Worm (Caenorhabditis elegans): ENCODE results near the gene H11E01.3.

H11E01.3 gene

DNA sequence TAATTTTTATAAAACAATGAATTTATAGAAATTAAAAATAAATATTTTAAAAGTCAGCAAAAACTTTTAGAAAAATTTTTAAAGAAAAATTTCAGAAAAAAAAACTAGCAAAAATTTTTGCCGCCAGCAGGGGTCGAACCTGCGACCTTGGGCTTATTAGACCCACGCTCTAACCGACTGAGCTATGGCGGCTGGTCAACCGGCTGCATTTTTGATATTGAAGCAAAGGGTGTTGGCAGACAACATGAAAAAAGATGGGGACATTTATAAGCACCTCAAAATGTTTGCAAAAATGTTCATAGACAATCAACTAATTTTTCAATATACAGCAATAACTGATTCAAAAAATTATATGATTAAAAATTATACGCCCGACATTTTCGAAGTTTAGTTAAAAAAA lies 14.7 kb upstream of the H11E01.3 start:
- no peak for TF ChIP-seq cebp-1 (GFP tag; IDR thresholded peaks at IDR 0.05)
- TF ChIP-seq cebp-1 (tag; optimal IDR thresholded peaks at IDR 0.05): peak; percentile 13
- TF ChIP-seq hmg-1.2 (GFP tag; IDR thresholded peaks at IDR 0.05): peak; percentile 46
- TF ChIP-seq bed-1 (GFP tag; IDR thresholded peaks at IDR 0.05): no peak
- TF ChIP-seq rpc-1 (optimal IDR thresholded peaks at IDR 0.05): peak; percentile 16
- TF ChIP-seq rpc-1 (tag; optimal IDR thresholded peaks at IDR 0.05): peak; percentile 70
- TF ChIP-seq Y79H2A.3 (GFP tag; conservative IDR thresholded peaks at IDR 0.05): 0 out of 2 replicates have a peak, but pooled peaks have one; percentile 15
- no peak for TF ChIP-seq nfya-2 (GFP tag; IDR thresholded peaks at IDR 0.05)
- no peak for TF ChIP-seq hrde-1 (tag; optimal IDR thresholded peaks at IDR 0.05; ENCODE audit: borderline replicate concordance)
- no peak for TF ChIP-seq ztf-22 (GFP tag; optimal IDR thresholded peaks at IDR 0.05)
- TF ChIP-seq madf-3 (GFP tag; IDR thresholded peaks at IDR 0.05): 0 out of 2 replicates have a peak, but pooled peaks have one; percentile 13
- peak; percentile 27 for TF ChIP-seq D2030.7 (GFP tag; IDR thresholded peaks at IDR 0.05)
- peak; percentile 85 for TF ChIP-seq tbp1 (GFP tag; optimal IDR thresholded peaks at IDR 0.05)
- peak; percentile 76 for TF ChIP-seq B0261.1 (tag; optimal IDR thresholded peaks at IDR 0.05)
- TF ChIP-seq snpc-1.3 (tag; optimal IDR thresholded peaks at IDR 0.05; ENCODE audit: insufficient read depth): peak; percentile 33
- TF ChIP-seq pbrm-1 (GFP tag; IDR thresholded peaks at IDR 0.05): peak; percentile 47

DNA sequence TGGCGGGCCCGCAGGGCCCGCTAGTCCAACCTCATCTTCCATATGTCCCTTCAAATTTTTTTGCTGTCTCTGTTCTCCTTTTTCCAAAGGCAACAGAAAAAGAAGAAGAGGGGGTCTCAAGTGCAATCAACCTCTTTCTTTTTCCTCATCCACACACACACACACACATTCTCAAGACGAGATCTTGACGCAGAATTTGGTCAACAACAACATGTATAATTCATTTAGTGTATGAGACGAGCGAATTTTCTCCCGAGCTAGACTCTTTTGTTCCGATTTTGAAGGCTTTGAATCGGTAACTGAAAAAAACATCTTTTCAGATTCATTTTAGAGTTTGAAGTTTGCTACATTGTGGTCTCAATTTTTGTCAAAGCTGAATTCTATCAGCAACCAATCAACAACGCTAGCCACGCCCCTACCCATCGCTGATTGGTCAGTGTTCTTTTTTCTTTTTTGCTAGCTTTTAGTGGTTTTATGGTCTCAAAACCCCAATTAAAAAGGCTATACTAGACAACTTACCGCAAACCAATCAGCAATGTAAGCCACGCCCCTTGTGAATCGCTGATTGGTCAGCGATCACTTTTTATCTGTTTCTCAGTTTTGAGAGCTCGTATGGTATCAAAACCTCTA lies 6.5 kb upstream of the H11E01.3 start:
- no peak for TF ChIP-seq sea-2 (GFP tag; IDR thresholded peaks at IDR 0.05)
- TF ChIP-seq ceh-27 (GFP tag; optimal IDR thresholded peaks at IDR 0.05): peak; percentile 64

DNA sequence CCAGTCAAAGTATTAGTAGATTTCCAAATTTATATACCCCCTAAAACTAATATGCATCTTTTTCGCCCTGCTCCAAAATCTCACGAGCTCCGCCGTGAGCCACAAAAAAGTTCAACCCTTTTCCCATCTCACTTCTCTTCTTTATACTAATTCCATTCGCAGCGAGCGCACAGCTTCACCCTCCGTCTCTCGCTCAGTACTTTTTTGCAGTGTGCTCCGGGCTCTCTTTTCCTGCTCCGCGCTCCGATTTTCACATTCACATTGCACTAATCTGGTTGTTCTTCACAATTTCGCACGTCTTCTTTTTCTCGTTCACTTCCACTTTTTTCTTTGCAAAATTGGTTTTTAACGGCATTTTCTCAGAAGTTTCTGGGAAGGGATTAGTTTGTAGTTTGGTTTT lies 5.4 kb upstream of the H11E01.3 start:
- TF ChIP-seq Y67H2A.10 (GFP tag; conservative IDR thresholded peaks at IDR 0.05) (no peak), zfh-2 (GFP tag; conservative IDR thresholded peaks at IDR 0.05) (0 out of 2 replicates have a peak, but pooled peaks have one; percentile 11), tbx-9 (tag; optimal IDR thresholded peaks at IDR 0.05; ENCODE audit: borderline replicate concordance) (no peak), snpc-1.1 (tag; optimal IDR thresholded peaks at IDR 0.05; ENCODE audit: insufficient read depth) (no peak)

DNA sequence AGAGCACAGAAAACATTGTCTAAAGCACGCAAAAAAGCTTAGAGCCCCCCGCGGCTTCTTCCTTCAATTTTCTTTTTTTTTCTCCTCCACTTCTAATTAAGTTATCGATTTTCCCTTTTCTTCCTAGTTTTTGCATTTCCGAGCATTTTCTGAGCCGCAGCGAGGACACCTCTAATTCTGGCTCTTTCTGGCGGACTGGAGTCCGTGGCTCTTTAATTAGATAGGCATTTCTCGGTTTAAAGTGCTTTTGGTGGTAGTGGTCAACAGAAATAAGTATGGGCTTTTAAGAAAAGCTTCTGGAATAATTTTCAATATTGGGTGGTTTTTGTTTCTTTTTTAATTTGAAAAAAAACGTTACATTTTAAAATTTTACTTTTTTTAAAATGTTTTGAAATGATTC lies 3.1 kb upstream of the H11E01.3 start:
- TF ChIP-seq tbx-9 (tag; optimal IDR thresholded peaks at IDR 0.05; ENCODE audit: borderline replicate concordance): no peak
- TF ChIP-seq F22D6.2 (tag; optimal IDR thresholded peaks at IDR 0.05): no peak
- TF ChIP-seq bed-2 (GFP tag; IDR thresholded peaks at IDR 0.05): no peak
- no peak for TF ChIP-seq ZK185.1 (tag; optimal IDR thresholded peaks at IDR 0.05; ENCODE audit: poor library complexity, severe bottlenecking)
- no peak for TF ChIP-seq ekl-4 (GFP tag; IDR thresholded peaks at IDR 0.05)
- TF ChIP-seq hsf-1 (GFP tag; IDR thresholded peaks at IDR 0.05): no peak
- no peak for TF ChIP-seq B0019.2 (GFP tag; conservative IDR thresholded peaks at IDR 0.05)
- TF ChIP-seq atf-7 (tag; optimal IDR thresholded peaks at IDR 0.05): no peak
- TF ChIP-seq him-1 (tag; optimal IDR thresholded peaks at IDR 0.05): no peak
- TF ChIP-seq lin-35 (GFP tag; optimal IDR thresholded peaks at IDR 0.05): no peak
- TF ChIP-seq nhr-27 (tag; optimal IDR thresholded peaks at IDR 0.05): no peak
- TF ChIP-seq ztf-22 (GFP tag; optimal IDR thresholded peaks at IDR 0.05): no peak
- TF ChIP-seq hlh-12 (tag; optimal IDR thresholded peaks at IDR 0.05): no peak
- TF ChIP-seq mxl-1 (tag; optimal IDR thresholded peaks at IDR 0.05): no peak
- TF ChIP-seq nfyb-1 (GFP tag; IDR thresholded peaks at IDR 0.05): no peak

All from whole organism, young adult.